Fruit fly (Drosophila melanogaster) whole organism, embryonic: ENCODE data around the gene Slimp.

ENCODE experiments used
- CG7556 ChIP-seq: fragments of 200-800 bp; sonication (Bioruptor generic); optimal IDR thresholded peaks from 2 replicates; lab custom pipeline; 2017; ENCODE audit warnings: missing biosample characterization, mild to moderate bottlenecking, missing genetic modification characterization
- slbo ChIP-seq: fragments of 200-800 bp; sonication (Bioruptor generic); IDR thresholded peaks from 2 replicates; pipeline ENCODE4 v1.3.6; 2022; ENCODE audit warnings: missing biosample characterization, missing genetic modification characterization

DNA sequence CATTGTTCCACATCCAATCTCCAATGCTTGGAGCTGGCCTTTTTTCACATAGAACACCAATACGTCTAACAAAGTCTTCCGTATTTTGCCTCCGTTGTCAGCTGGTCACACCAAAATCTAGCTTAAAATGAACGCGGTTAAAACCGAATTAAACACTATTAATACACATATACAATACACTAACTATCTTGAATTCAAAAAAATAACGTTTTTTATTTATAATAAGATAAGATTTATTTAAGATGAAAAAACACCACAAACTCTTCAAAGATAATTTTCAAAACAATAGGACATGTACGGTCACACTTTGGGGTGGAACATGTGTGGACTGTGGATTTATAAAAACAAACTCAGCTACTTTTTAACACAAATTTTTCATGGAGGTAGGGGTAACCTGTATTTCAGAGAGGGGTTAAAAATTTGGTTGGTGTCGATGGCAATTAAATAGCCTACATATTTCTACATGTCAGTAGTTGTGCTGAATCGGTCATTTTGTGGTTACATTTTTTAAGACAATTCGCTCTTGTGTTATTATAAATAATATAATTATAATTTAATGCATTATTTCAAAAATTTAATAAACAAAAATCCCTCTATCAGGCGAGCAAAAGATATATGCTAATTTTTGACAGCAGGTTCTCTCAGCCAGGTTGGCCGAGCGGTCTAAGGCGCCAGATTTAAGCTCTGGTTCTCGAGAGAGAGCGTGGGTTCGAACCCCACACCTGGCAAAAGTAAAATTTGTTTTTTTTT lies 36.3 kb downstream of the Slimp start, which contains the start of gene CG13605:
- TF ChIP-seq slbo: peak; percentile 86
- TF ChIP-seq CG7556 (GFP tag; lab: Kevin White, UChicago): peak; percentile 75
